Fruit fly (Drosophila melanogaster): Measurements from ENCODE around the gene CG43750.

DNA sequence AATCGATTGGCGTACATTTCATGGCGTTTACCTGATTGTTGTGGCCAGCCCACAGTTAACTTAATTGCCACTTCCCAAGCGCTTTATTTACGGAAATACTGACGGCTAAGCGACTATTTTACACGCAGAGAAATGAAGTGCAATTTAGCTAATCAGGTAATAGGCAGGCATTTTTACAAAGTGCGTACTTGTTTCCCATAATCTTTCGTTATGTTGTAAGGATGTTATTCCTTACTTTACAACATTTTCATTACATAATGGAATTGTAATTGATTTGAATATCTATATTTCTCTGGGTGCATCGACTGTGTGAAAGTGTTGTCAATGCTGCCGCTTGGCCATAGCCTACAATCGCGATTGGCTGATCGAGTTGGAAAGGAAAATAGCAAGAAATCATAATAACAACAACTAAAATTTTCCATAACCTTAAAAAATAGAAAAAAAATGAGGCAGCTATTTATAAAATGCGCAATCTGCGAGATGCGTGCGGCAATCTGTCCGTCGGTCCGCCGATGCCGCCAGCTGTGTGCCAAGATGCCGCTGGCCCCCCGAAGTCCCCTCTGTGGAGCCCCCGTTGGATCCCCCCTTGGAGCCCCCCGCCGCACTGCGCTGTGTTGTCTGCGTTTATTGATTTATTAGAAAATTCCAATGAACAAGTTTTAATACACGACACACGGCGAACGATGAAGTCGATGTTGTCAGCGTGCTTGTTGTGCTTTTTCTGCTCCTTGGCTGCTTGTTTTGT, 36.1 kb upstream of the CG43750 start:
- TF ChIP-seq Jra (GFP tag; optimal IDR thresholded peaks at IDR 0.05) (no peak), OdsH (GFP tag; optimal IDR thresholded peaks at IDR 0.05) (no peak), Sp1 (GFP tag; optimal IDR thresholded peaks at IDR 0.05) (no peak), usp (GFP tag; optimal IDR thresholded peaks at IDR 0.05) (no peak), HLH106 (tag; optimal IDR thresholded peaks at IDR 0.05) (no peak), foxo (GFP tag; optimal IDR thresholded peaks at IDR 0.05) (peak in 1 of 2 experiments; percentile 7), Hnf4 (GFP tag; optimal IDR thresholded peaks at IDR 0.05) (no peak), CG32264 (GFP tag; optimal IDR thresholded peaks at IDR 0.05) (no peak), CrebA (GFP tag; optimal IDR thresholded peaks at IDR 0.05; ENCODE audit: borderline replicate concordance) (no peak), GATAd (GFP tag; optimal IDR thresholded peaks at IDR 0.05) (no peak), lola (GFP tag; optimal IDR thresholded peaks at IDR 0.05) (no peak), dl (GFP tag; optimal IDR thresholded peaks at IDR 0.05; ENCODE audit: insufficient read depth in 1 of 2, partially characterized antibody in 2 of 2) (no peak), Dif (GFP tag; optimal IDR thresholded peaks at IDR 0.05; ENCODE audit: partially characterized antibody) (no peak)

Measured in whole organism, wandering third instar larva.